Worm (Caenorhabditis elegans) whole organism, young adult: ENCODE measurements around the gene T19D7.5.

Experiments used
- F49E8.2 ChIP-seq: sonication (generic microtip); optimal IDR thresholded peaks from 3 replicates; lab custom pipeline; 2017; ENCODE audit warnings: missing genetic modification characterization, mild to moderate bottlenecking, missing compliant biosample characterization, antibody characterized with exemption, moderate library complexity; ENCODE audit not compliant: insufficient read depth
- ama-1 ChIP-seq, 3 experiments: fragments of 150-350 bp in 1 of 3; sonication (generic microtip) in 2 of 3; optimal IDR thresholded peaks; 2 replicates each; lab custom pipeline; 2014 to 2018; ENCODE audit warnings: missing biosample characterization in 2 of 3, missing genetic modification characterization in 2 of 3, missing genetic modification reagents in 2 of 3
- ccch-3 ChIP-seq: fragments of 200-800 bp; sonication (Bioruptor generic); optimal IDR thresholded peaks from 2 replicates; lab custom pipeline; 2018; ENCODE audit warnings: mild to moderate bottlenecking, missing genetic modification characterization, missing compliant biosample characterization
- ceh-40 ChIP-seq: fragments of 200-800 bp; sonication (Bioruptor generic); IDR thresholded peaks from 2 replicates; pipeline ENCODE4 v1.3.6; 2022; ENCODE audit warnings: missing genetic modification characterization, missing compliant biosample characterization
- efl-1 ChIP-seq: fragments of 150-350 bp; optimal IDR thresholded peaks from 2 replicates; lab custom pipeline; 2014; ENCODE audit warnings: missing biosample characterization, missing genetic modification reagents, missing genetic modification characterization
- hlh-26 ChIP-seq: fragments of 200-800 bp; sonication (Bioruptor generic); conservative IDR thresholded peaks from 2 replicates; pipeline ENCODE4 v1.3.6; 2022; ENCODE audit warnings: missing genetic modification reagents, missing genetic modification characterization, missing compliant biosample characterization
- nfyb-1 ChIP-seq: fragments of 200-800 bp; sonication (Bioruptor generic); IDR thresholded peaks from 2 replicates; pipeline ENCODE4 v1.3.6; 2022; ENCODE audit warnings: missing genetic modification reagents, missing genetic modification characterization, missing compliant biosample characterization
- tbp1 ChIP-seq: fragments of 200-800 bp; sonication (Bioruptor generic); optimal IDR thresholded peaks from 2 replicates; lab custom pipeline; 2018; ENCODE audit warnings: mild to moderate bottlenecking, missing genetic modification characterization, missing compliant biosample characterization
- ztf-22 ChIP-seq: fragments of 200-800 bp; sonication (Bioruptor generic); optimal IDR thresholded peaks from 2 replicates; lab custom pipeline; 2018; ENCODE audit warnings: mild to moderate bottlenecking, missing genetic modification characterization, moderate library complexity, missing compliant biosample characterization

DNA sequence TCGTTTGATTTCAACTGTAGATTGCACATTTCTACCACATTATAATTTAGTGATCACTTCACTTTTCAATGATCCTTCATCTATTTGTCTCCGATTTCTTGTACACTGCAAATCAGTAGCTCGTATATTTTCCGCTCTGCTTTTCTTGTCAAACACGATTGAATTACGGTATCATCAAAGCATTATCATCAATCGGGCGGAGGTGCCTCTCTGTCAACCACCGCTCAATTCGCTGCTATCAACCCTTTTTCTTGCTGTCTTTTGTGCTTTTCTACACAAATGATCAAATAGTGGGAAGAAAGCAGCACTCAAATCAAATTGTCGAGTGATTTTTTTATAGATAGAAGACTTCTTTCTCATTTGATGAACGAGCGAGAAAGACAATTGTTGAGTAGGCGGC is 28.4 kb downstream of the T19D7.5 start:
- TF ChIP-seq F49E8.2 (tag; lab: Kevin White, UChicago) = no peak
- no peak for TF ChIP-seq ccch-3 (GFP tag; lab: Kevin White, UChicago)
- TF ChIP-seq ama-1 (optimal IDR thresholded peaks at IDR 0.05; lab: Kevin White, UChicago) = no peak
- no peak for TF ChIP-seq ama-1 (GFP tag; optimal IDR thresholded peaks at IDR 0.05; lab: Kevin White, UChicago)
- TF ChIP-seq ztf-22 (GFP tag; lab: Kevin White, UChicago) = no peak
- TF ChIP-seq nfyb-1 (GFP tag; lab: Robert Waterston, UW) = no peak
- no peak for TF ChIP-seq hlh-26 (GFP tag; lab: Robert Waterston, UW)
- no peak for TF ChIP-seq tbp1 (GFP tag; lab: Kevin White, UChicago)
- no peak for TF ChIP-seq ceh-40 (GFP tag; lab: Robert Waterston, UW)
- TF ChIP-seq efl-1 (GFP tag; lab: Kevin White, UChicago) = no peak
